Fruit fly (Drosophila melanogaster) whole organism, embryonic: ENCODE measurements around the gene Nlg4.

Experiments used
- Adf1 ChIP-seq: fragments of 200-800 bp; sonication (Bioruptor generic); IDR thresholded peaks from 2 replicates; pipeline ENCODE4 v1.3.6; 2022; ENCODE audit warnings: missing biosample characterization, missing genetic modification characterization
- Aef1 ChIP-seq: fragments of 200-800 bp; sonication (Bioruptor generic); IDR thresholded peaks from 3 replicates; pipeline ENCODE4 v1.3.6; 2022; ENCODE audit warnings: missing biosample characterization, missing genetic modification characterization
- Atf-2 ChIP-seq: fragments of 200-800 bp; sonication (Bioruptor generic); optimal IDR thresholded peaks from 2 replicates; lab custom pipeline; 2016; ENCODE audit warnings: missing biosample characterization, missing genetic modification characterization
- Atf6 ChIP-seq: fragments of 200-800 bp; sonication (Bioruptor generic); IDR thresholded peaks from 2 replicates; pipeline ENCODE4 v1.3.6; 2022; ENCODE audit warnings: missing biosample characterization, missing genetic modification characterization
- BtbVII ChIP-seq: fragments of 200-800 bp; sonication (Bioruptor generic); optimal IDR thresholded peaks from 3 replicates; lab custom pipeline; 2017; ENCODE audit warnings: missing biosample characterization, mild to moderate bottlenecking, missing genetic modification characterization
- C15 ChIP-seq: fragments of 200-800 bp; sonication (Bioruptor generic); IDR thresholded peaks from 3 replicates; pipeline ENCODE4 v1.3.6; 2022; ENCODE audit warnings: missing biosample characterization, missing genetic modification characterization
- CG11093 ChIP-seq: fragments of 200-800 bp; sonication (Bioruptor generic); IDR thresholded peaks from 3 replicates; pipeline ENCODE4 v1.3.6; 2022; ENCODE audit warnings: missing biosample characterization, missing genetic modification characterization
- CG11695 ChIP-seq: fragments of 200-800 bp; sonication (Bioruptor generic); IDR thresholded peaks from 3 replicates; pipeline ENCODE4 v1.3.6; 2022; ENCODE audit warnings: missing biosample characterization, missing genetic modification characterization
- CG12071 ChIP-seq: fragments of 200-800 bp; sonication (Bioruptor generic); optimal IDR thresholded peaks from 3 replicates; lab custom pipeline; 2018; ENCODE audit warnings: missing biosample characterization, mild to moderate bottlenecking, missing genetic modification characterization
- CG12104 ChIP-seq: fragments of 200-800 bp; sonication (Bioruptor generic); optimal IDR thresholded peaks from 3 replicates; lab custom pipeline; 2016; ENCODE audit warnings: missing biosample characterization, missing genetic modification characterization
- CG12769 ChIP-seq: fragments of 200-800 bp; sonication (Bioruptor generic); optimal IDR thresholded peaks from 2 replicates; lab custom pipeline; 2019; ENCODE audit warnings: missing biosample characterization, mild to moderate bottlenecking, missing genetic modification characterization, moderate library complexity
- CG13296 ChIP-seq: fragments of 200-800 bp; sonication (Bioruptor generic); optimal IDR thresholded peaks from 3 replicates; lab custom pipeline; 2018; ENCODE audit warnings: missing biosample characterization, mild to moderate bottlenecking, missing genetic modification characterization
- CG14014 ChIP-seq: fragments of 200-800 bp; sonication (Bioruptor generic); IDR thresholded peaks from 2 replicates; pipeline ENCODE4 v1.3.6; 2022; ENCODE audit warnings: missing biosample characterization, missing genetic modification characterization
- CG14667 ChIP-seq: fragments of 200-800 bp; sonication (Bioruptor generic); IDR thresholded peaks from 2 replicates; pipeline ENCODE4 v1.3.6; 2022; ENCODE audit warnings: missing biosample characterization, missing genetic modification characterization
- CG14860 ChIP-seq: fragments of 200-800 bp; sonication (Bioruptor generic); IDR thresholded peaks from 3 replicates; pipeline ENCODE4 v1.3.6; 2022; ENCODE audit warnings: missing biosample characterization, missing genetic modification characterization; ENCODE audit not compliant: partially characterized antibody
- CG15269 ChIP-seq: fragments of 200-800 bp; sonication (Bioruptor generic); optimal IDR thresholded peaks from 2 replicates; lab custom pipeline; 2018; ENCODE audit warnings: missing biosample characterization, mild to moderate bottlenecking, missing genetic modification characterization, moderate library complexity
- CG1602 ChIP-seq: fragments of 200-800 bp; sonication (Bioruptor generic); optimal IDR thresholded peaks from 3 replicates; lab custom pipeline; 2016; ENCODE audit warnings: missing biosample characterization, missing genetic modification characterization
- CG1647 ChIP-seq: fragments of 200-800 bp; sonication (Bioruptor generic); optimal IDR thresholded peaks from 3 replicates; lab custom pipeline; 2016; ENCODE audit warnings: missing biosample characterization, missing genetic modification characterization
- CG18619 ChIP-seq: fragments of 200-800 bp; sonication (Bioruptor generic); optimal IDR thresholded peaks from 3 replicates; lab custom pipeline; 2017; ENCODE audit warnings: missing biosample characterization, mild to moderate bottlenecking, missing genetic modification characterization
- CG4730 ChIP-seq: fragments of 200-800 bp; sonication (Bioruptor generic); IDR thresholded peaks from 2 replicates; pipeline ENCODE4 v1.3.6; 2022; ENCODE audit warnings: missing biosample characterization, missing genetic modification characterization
- CG7987 ChIP-seq: fragments of 200-800 bp; sonication (Bioruptor generic); optimal IDR thresholded peaks from 2 replicates; lab custom pipeline; 2018; ENCODE audit warnings: missing biosample characterization, mild to moderate bottlenecking, missing genetic modification characterization, moderate library complexity
- CG8924 ChIP-seq: fragments of 200-800 bp; optimal IDR thresholded peaks from 3 replicates; lab custom pipeline; 2019; ENCODE audit warnings: missing biosample characterization, mild to moderate bottlenecking, missing genetic modification characterization, moderate library complexity
- CrebB ChIP-seq: fragments of 200-800 bp; sonication (Bioruptor generic); optimal IDR thresholded peaks from 3 replicates; lab custom pipeline; 2018; ENCODE audit warnings: missing biosample characterization, mild to moderate bottlenecking, missing genetic modification characterization
- E2f2 ChIP-seq: fragments of 200-800 bp; sonication (Bioruptor generic); IDR thresholded peaks from 2 replicates; pipeline ENCODE4 v1.3.6; 2022; ENCODE audit warnings: missing biosample characterization, missing genetic modification characterization
- Fer3 ChIP-seq: fragments of 200-800 bp; sonication (Bioruptor generic); optimal IDR thresholded peaks from 2 replicates; lab custom pipeline; 2018; ENCODE audit warnings: missing biosample characterization, mild to moderate bottlenecking, missing genetic modification characterization, moderate library complexity
- HHEX ChIP-seq: fragments of 200-800 bp; sonication (Bioruptor generic); optimal IDR thresholded peaks from 3 replicates; lab custom pipeline; 2017; ENCODE audit warnings: missing biosample characterization, mild to moderate bottlenecking, missing genetic modification characterization, missing genetic modification reagents
- MESR4 ChIP-seq: fragments of 200-800 bp; sonication (Bioruptor generic); optimal IDR thresholded peaks from 2 replicates; lab custom pipeline; 2018; ENCODE audit warnings: missing biosample characterization, mild to moderate bottlenecking, missing genetic modification characterization, moderate library complexity
- MTF-1 ChIP-seq: fragments of 200-800 bp; sonication (Bioruptor generic); optimal IDR thresholded peaks from 2 replicates; lab custom pipeline; 2018; ENCODE audit warnings: missing biosample characterization, mild to moderate bottlenecking, missing genetic modification characterization, borderline replicate concordance
- Nf-YC ChIP-seq: fragments of 200-800 bp; optimal IDR thresholded peaks from 3 replicates; lab custom pipeline; 2019; ENCODE audit warnings: missing biosample characterization, mild to moderate bottlenecking, missing genetic modification characterization, moderate library complexity
- PHDP ChIP-seq: fragments of 200-800 bp; sonication (Bioruptor generic); optimal IDR thresholded peaks from 3 replicates; lab custom pipeline; 2018; ENCODE audit warnings: missing biosample characterization, mild to moderate bottlenecking, missing genetic modification characterization, moderate library complexity
- Trl ChIP-seq, 3 experiments: fragments of >200 bp in 2 of 3; fragments of 200-800 bp in 1 of 3; sonication (Bioruptor generic) in 1 of 3; optimal IDR thresholded peaks; 2 replicates in 1 of 3; 3 replicates in 2 of 3; lab custom pipeline; 2016 to 2017; ENCODE audit warnings: missing biosample characterization in 1 of 3, missing genetic modification characterization in 1 of 3
- abd-A ChIP-seq: fragments of 200-800 bp; sonication (Bioruptor generic); optimal IDR thresholded peaks from 3 replicates; lab custom pipeline; 2019; ENCODE audit warnings: missing biosample characterization, mild to moderate bottlenecking, missing genetic modification characterization, moderate library complexity
- ap ChIP-seq: fragments of 200-800 bp; sonication (Bioruptor generic); IDR thresholded peaks from 2 replicates; pipeline ENCODE4 v1.3.6; 2022; ENCODE audit warnings: missing biosample characterization, missing genetic modification characterization
- bigmax ChIP-seq: fragments of 200-800 bp; sonication (Bioruptor generic); optimal IDR thresholded peaks from 2 replicates; lab custom pipeline; 2018; ENCODE audit warnings: missing biosample characterization, mild to moderate bottlenecking, missing genetic modification characterization
- corto ChIP-seq: fragments of 200-800 bp; sonication (Bioruptor generic); optimal IDR thresholded peaks from 2 replicates; lab custom pipeline; 2016; ENCODE audit warnings: missing biosample characterization, mild to moderate bottlenecking, missing genetic modification characterization, moderate library complexity
- ewg ChIP-seq: fragments of 200-800 bp; sonication (Bioruptor generic); optimal IDR thresholded peaks from 3 replicates; lab custom pipeline; 2017; ENCODE audit warnings: mild to moderate bottlenecking, missing biosample characterization, missing genetic modification reagents, missing genetic modification characterization
- her ChIP-seq: fragments of 200-800 bp; sonication (Bioruptor generic); optimal IDR thresholded peaks from 2 replicates; lab custom pipeline; 2016; ENCODE audit warnings: missing biosample characterization, missing genetic modification characterization
- insv ChIP-seq, 2 experiments: fragments of 200-800 bp; sonication (Bioruptor generic); optimal IDR thresholded peaks; 3 replicates each; lab custom pipeline; 2016 to 2018; ENCODE audit warnings: missing biosample characterization in 2 of 2, missing genetic modification characterization in 2 of 2
- jumu ChIP-seq: fragments of 200-800 bp; sonication (Bioruptor generic); optimal IDR thresholded peaks from 3 replicates; lab custom pipeline; 2016; ENCODE audit warnings: missing biosample characterization, missing genetic modification characterization
- kni ChIP-seq: fragments of 200-800 bp; sonication (Bioruptor generic); optimal IDR thresholded peaks from 3 replicates; lab custom pipeline; 2017; ENCODE audit warnings: mild to moderate bottlenecking, missing biosample characterization, missing genetic modification reagents, missing genetic modification characterization
- lmd ChIP-seq: fragments of 200-800 bp; sonication (Bioruptor generic); IDR thresholded peaks from 2 replicates; pipeline ENCODE4 v1.3.6; 2022; ENCODE audit warnings: missing biosample characterization, missing genetic modification characterization
- mirr ChIP-seq: fragments of 200-800 bp; sonication (Bioruptor generic); optimal IDR thresholded peaks from 3 replicates; lab custom pipeline; 2018; ENCODE audit warnings: missing biosample characterization, mild to moderate bottlenecking, missing genetic modification characterization
- p53 ChIP-seq: fragments of 200-800 bp; sonication (Bioruptor generic); optimal IDR thresholded peaks from 2 replicates; lab custom pipeline; 2016; ENCODE audit warnings: missing biosample characterization, missing genetic modification characterization
- psq ChIP-seq: fragments of 200-800 bp; sonication (Bioruptor generic); optimal IDR thresholded peaks from 2 replicates; lab custom pipeline; 2017; ENCODE audit warnings: missing biosample characterization, missing genetic modification characterization
- sens ChIP-seq: fragments of 200-800 bp; sonication (Bioruptor generic); peaks from one replicate; lab custom pipeline; 2016; ENCODE audit warnings: missing biosample characterization, missing genetic modification characterization
- sima ChIP-seq: fragments of 200-800 bp; sonication (Bioruptor generic); optimal IDR thresholded peaks from 2 replicates; lab custom pipeline; 2016; ENCODE audit warnings: missing biosample characterization, missing genetic modification characterization
- sisA ChIP-seq: fragments of 200-800 bp; sonication (Bioruptor generic); IDR thresholded peaks from 2 replicates; pipeline ENCODE4 v1.3.6; 2022; ENCODE audit warnings: missing biosample characterization, missing genetic modification characterization
- vnd ChIP-seq: fragments of 200-800 bp; sonication (Bioruptor generic); IDR thresholded peaks from 3 replicates; pipeline ENCODE4 v1.3.6; 2022; ENCODE audit warnings: missing biosample characterization, missing genetic modification characterization; ENCODE audit not compliant: partially characterized antibody
- vvl ChIP-seq: fragments of 200-800 bp; sonication (Bioruptor generic); IDR thresholded peaks from 2 replicates; pipeline ENCODE4 v1.3.6; 2022; ENCODE audit warnings: missing biosample characterization, missing genetic modification characterization
- zfh2 ChIP-seq: fragments of 200-800 bp; sonication (Bioruptor generic); optimal IDR thresholded peaks from 2 replicates; lab custom pipeline; 2016; ENCODE audit warnings: missing biosample characterization, missing genetic modification characterization

Nlg4 gene

dm6 chr3R:20273568-20273967 lies 69.0 kb downstream of the Nlg4 start (continued):
- no peak for TF ChIP-seq CG14667 (GFP tag; lab: Robert Waterston, UW)
- TF ChIP-seq jumu, result no peak
- peak; percentile 37 for TF ChIP-seq CG7987 (GFP tag; lab: Kevin White, UChicago)
- peak; percentile 14; the same call in 1 of the 2 replicates for TF ChIP-seq lmd (GFP tag; lab: Robert Waterston, UW)
- TF ChIP-seq Trl (optimal IDR thresholded peaks at IDR 0.05; lab: Kevin White, UChicago), result no peak
- TF ChIP-seq Trl (GFP tag; optimal IDR thresholded peaks at IDR 0.05; lab: Kevin White, UChicago), result peak; percentile 1
- no peak for TF ChIP-seq CG4730 (GFP tag; lab: Robert Waterston, UW)
- TF ChIP-seq CG8924 (tag; lab: Kevin White, UChicago), result no peak
- TF ChIP-seq Aef1, result no peak
- no peak for TF ChIP-seq CG14860 (GFP tag; lab: Robert Waterston, UW)
- TF ChIP-seq CG12071, result peak; percentile 39
- peak; percentile 8 for TF ChIP-seq Fer3 (tag; lab: Kevin White, UChicago)
- peak; percentile 31; the same call in 1 of the 2 replicates for TF ChIP-seq E2f2
- TF ChIP-seq Atf6, result peak; percentile 67
- TF ChIP-seq corto (GFP tag; lab: Kevin White, UChicago), result no peak
- TF ChIP-seq CG1647 (GFP tag; lab: Kevin White, UChicago), result no peak
- no peak; the same call in 1 of the 2 replicates for TF ChIP-seq Adf1
- TF ChIP-seq sisA (GFP tag; lab: Robert Waterston, UW), result no peak
- peak; percentile 53 for TF ChIP-seq mirr (GFP tag; lab: Kevin White, UChicago)
- peak; percentile 31 for TF ChIP-seq MTF-1
- TF ChIP-seq Nf-YC (tag; lab: Kevin White, UChicago), result no peak
- TF ChIP-seq CG14014, result peak; percentile 61; the same call in 1 of the 2 replicates
- no peak for TF ChIP-seq insv (GFP tag; optimal IDR thresholded peaks at IDR 0.05; lab: Kevin White, UChicago)
- no peak for TF ChIP-seq CG12104
- no peak for TF ChIP-seq sima
- TF ChIP-seq Atf-2 (GFP tag; lab: Kevin White, UChicago), result no peak
- no peak for TF ChIP-seq ewg
- peak; percentile 23 for TF ChIP-seq abd-A
- TF ChIP-seq p53, result no peak
- TF ChIP-seq MESR4 (GFP tag; lab: Kevin White, UChicago), result no peak
- peak; percentile 69 for TF ChIP-seq sens (GFP tag; lab: Kevin White, UChicago)
- TF ChIP-seq CG12769 (tag; lab: Kevin White, UChicago), result peak; percentile 53
- TF ChIP-seq PHDP (tag; lab: Kevin White, UChicago), result peak; percentile 35
- TF ChIP-seq vvl (GFP tag; lab: Robert Waterston, UW), result peak; percentile 66
- TF ChIP-seq CG18619 (GFP tag; lab: Kevin White, UChicago), result no peak
- no peak for TF ChIP-seq CrebB (tag; lab: Kevin White, UChicago)
- peak; percentile 34 for TF ChIP-seq HHEX
- TF ChIP-seq CG13296 (GFP tag; lab: Kevin White, UChicago), result peak; percentile 16
- no peak; the same call in 2 of the 3 replicates for TF ChIP-seq CG11093
- peak; percentile 41 for TF ChIP-seq BtbVII (GFP tag; lab: Kevin White, UChicago)
- TF ChIP-seq zfh2 (GFP tag; lab: Kevin White, UChicago), result no peak
- TF ChIP-seq bigmax, result no peak
- TF ChIP-seq CG15269 (tag; lab: Kevin White, UChicago), result peak; percentile 2
- peak; percentile 5 for TF ChIP-seq her (GFP tag; lab: Kevin White, UChicago)
- 0 out of 3 replicates have a peak, but pooled peaks have one; percentile 7 for TF ChIP-seq CG11695
- no peak for TF ChIP-seq C15 (GFP tag; lab: Robert Waterston, UW)
- no peak for TF ChIP-seq vnd (GFP tag; lab: Robert Waterston, UW)
- TF ChIP-seq CG1602 (GFP tag; lab: Kevin White, UChicago), result no peak
- TF ChIP-seq kni (GFP tag; lab: Kevin White, UChicago), result peak; percentile 32
- no peak for TF ChIP-seq ap (GFP tag; lab: Robert Waterston, UW)
- no peak for TF ChIP-seq psq (GFP tag; lab: Kevin White, UChicago)
